Worm (Caenorhabditis elegans): ENCODE results near the gene R151.2.

- TF ChIP-seq fkh-10 (GFP tag; optimal IDR thresholded peaks at IDR 0.05) (no peak), skn-1 (tag; optimal IDR thresholded peaks at IDR 0.05) (no peak), attf-4 (tag; optimal IDR thresholded peaks at IDR 0.05) (no peak), ama-1 (optimal IDR thresholded peaks at IDR 0.05) (no peak), ztf-11 (tag; optimal IDR thresholded peaks at IDR 0.05) (no peak), F44E2.7 (GFP tag; IDR thresholded peaks at IDR 0.05) (no peak), unc-39 (tag; optimal IDR thresholded peaks at IDR 0.05) (no peak), ceh-82 (tag; optimal IDR thresholded peaks at IDR 0.05) (no peak), nhr-237 (tag; optimal IDR thresholded peaks at IDR 0.05) (no peak), lin-15B (tag; optimal IDR thresholded peaks at IDR 0.05) (no peak), tag-97 (GFP tag; IDR thresholded peaks at IDR 0.05) (no peak), nhr-41 (GFP tag; IDR thresholded peaks at IDR 0.05) (no peak), mxl-2 (GFP tag; conservative IDR thresholded peaks at IDR 0.05) (no peak)
Observed at ce11 chrIII:7234148-7234547, 24.4 kb downstream of the R151.2 start, which contains the start of gene ndus-8.
